Fruit fly (Drosophila melanogaster): ENCODE results near the gene CG15741.
A peak's percentile ranks its signal among the peaks of the same experiment; 100 is the strongest.

CG15741 gene

dm6 chrX:11818047-11818766 is 19.6 kb downstream of the CG15741 start:
- TF ChIP-seq CG31627 (GFP tag; optimal IDR thresholded peaks at IDR 0.05) (peak; percentile 89), CG15336 (GFP tag; IDR thresholded peaks at IDR 0.05) (peak; percentile 99), CG11902 (GFP tag; optimal IDR thresholded peaks at IDR 0.05) (peak; percentile 68), Smox (GFP tag; optimal IDR thresholded peaks at IDR 0.05) (peak; percentile 91), eg (GFP tag; IDR thresholded peaks at IDR 0.05) (peak; percentile 98), acj6 (GFP tag; optimal IDR thresholded peaks at IDR 0.05) (peak; percentile 93), CG6854 (GFP tag; optimal IDR thresholded peaks at IDR 0.05) (peak; percentile 73), CG8632 (GFP tag; optimal IDR thresholded peaks at IDR 0.05) (peak; percentile 88), CG3032 (tag; optimal IDR thresholded peaks at IDR 0.05) (peak; percentile 82), dac (GFP tag; optimal IDR thresholded peaks at IDR 0.05) (peak; percentile 93), CG11762 (GFP tag; optimal IDR thresholded peaks at IDR 0.05; ENCODE audit: insufficient read depth) (peak; percentile 94), Eip93F (GFP tag; optimal IDR thresholded peaks at IDR 0.05) (peak; percentile 60), CG6276 (GFP tag; optimal IDR thresholded peaks at IDR 0.05) (peak; percentile 97), fd85E (GFP tag; optimal IDR thresholded peaks at IDR 0.05) (peak; percentile 66), ss (GFP tag; optimal IDR thresholded peaks at IDR 0.05) (peak; percentile 70 to 83), CG8319 (GFP tag; optimal IDR thresholded peaks at IDR 0.05) (peak; percentile 84), CG16779 (tag; optimal IDR thresholded peaks at IDR 0.05) (peak; percentile 87), Hr38 (GFP tag; optimal IDR thresholded peaks at IDR 0.05) (peak; percentile 60), Hr4 (GFP tag; optimal IDR thresholded peaks at IDR 0.05) (peak; percentile 98), Sox102F (GFP tag; optimal IDR thresholded peaks at IDR 0.05) (peak; percentile 94), CG7368 (GFP tag; optimal IDR thresholded peaks at IDR 0.05) (peak; percentile 93), CG34406 (GFP tag; optimal IDR thresholded peaks at IDR 0.05) (peak; percentile 90), CG11294 (GFP tag; IDR thresholded peaks at IDR 0.05) (peak; percentile 95), cyc (GFP tag; optimal IDR thresholded peaks at IDR 0.05) (peak; percentile 87), CG3919 (GFP tag; optimal IDR thresholded peaks at IDR 0.05) (peak; percentile 93), dsx (GFP tag; optimal IDR thresholded peaks at IDR 0.05; ENCODE audit: poor library complexity, severe bottlenecking) (peak; percentile 85), Lpt (GFP tag; optimal IDR thresholded peaks at IDR 0.05) (peak; percentile 96), net (GFP tag; optimal IDR thresholded peaks at IDR 0.05) (peak; percentile 95), CG32006 (GFP tag; optimal IDR thresholded peaks at IDR 0.05) (peak; percentile 97), topi (GFP tag; optimal IDR thresholded peaks at IDR 0.05) (peak; percentile 93), Sox15 (GFP tag; optimal IDR thresholded peaks at IDR 0.05) (peak; percentile 74), Ets21C (GFP tag; optimal IDR thresholded peaks at IDR 0.05) (peak; percentile 85), CG9139 (GFP tag; optimal IDR thresholded peaks at IDR 0.05) (peak; percentile 48), CG6792 (GFP tag; optimal IDR thresholded peaks at IDR 0.05) (peak; percentile 92), Sox14 (GFP tag; optimal IDR thresholded peaks at IDR 0.05) (peak; percentile 96), Blimp-1 (GFP tag; optimal IDR thresholded peaks at IDR 0.05) (peak; percentile 59), Met (GFP tag; optimal IDR thresholded peaks at IDR 0.05) (peak; percentile 95), Hr39 (GFP tag; optimal IDR thresholded peaks at IDR 0.05) (peak; percentile 91), lz (GFP tag; optimal IDR thresholded peaks at IDR 0.05) (peak; percentile 94), achi (GFP tag; optimal IDR thresholded peaks at IDR 0.05) (peak; percentile 95), salr (GFP tag; optimal IDR thresholded peaks at IDR 0.05) (peak; percentile 67 to 91), OdsH (GFP tag; optimal IDR thresholded peaks at IDR 0.05) (peak; percentile 95), CG8119 (GFP tag; IDR thresholded peaks at IDR 0.05) (peak; percentile 98), Gug (GFP tag; IDR thresholded peaks at IDR 0.05) (peak; percentile 95), fd59A (GFP tag; optimal IDR thresholded peaks at IDR 0.05) (peak; percentile 83), pdm3 (GFP tag; optimal IDR thresholded peaks at IDR 0.05) (peak; percentile 95), CG10631 (GFP tag; optimal IDR thresholded peaks at IDR 0.05) (peak; percentile 92), fkh (GFP tag; optimal IDR thresholded peaks at IDR 0.05) (peak; percentile 68), CG6808 (GFP tag; optimal IDR thresholded peaks at IDR 0.05) (peak; percentile 77), CG4318 (GFP tag; optimal IDR thresholded peaks at IDR 0.05) (peak; percentile 95), svp (GFP tag) (peak; percentile 96)

Measured in whole organism, prepupa.